Fruit fly (Drosophila melanogaster) whole organism, embryonic: ENCODE measurements around the gene zye.

Experiments used
- Ada2b ChIP-seq: fragments of 200-800 bp; sonication (Bioruptor generic); IDR thresholded peaks from 2 replicates; pipeline ENCODE4 v1.3.6; 2022; ENCODE audit warnings: missing biosample characterization, missing genetic modification characterization
- BtbVII ChIP-seq: fragments of 200-800 bp; sonication (Bioruptor generic); optimal IDR thresholded peaks from 3 replicates; lab custom pipeline; 2017; ENCODE audit warnings: missing biosample characterization, mild to moderate bottlenecking, missing genetic modification characterization
- CG1024 ChIP-seq: fragments of 200-800 bp; sonication (Bioruptor generic); IDR thresholded peaks from 2 replicates; pipeline ENCODE4 v1.3.6; 2022; ENCODE audit warnings: missing biosample characterization, missing genetic modification characterization
- CG10462 ChIP-seq: fragments of 200-800 bp; sonication (Bioruptor generic); optimal IDR thresholded peaks from 2 replicates; lab custom pipeline; 2016; ENCODE audit warnings: missing biosample characterization, missing genetic modification characterization
- CG12219 ChIP-seq: fragments of 200-800 bp; sonication (Bioruptor generic); optimal IDR thresholded peaks from 3 replicates; lab custom pipeline; 2018; ENCODE audit warnings: missing biosample characterization, mild to moderate bottlenecking, missing genetic modification characterization
- CG12744 ChIP-seq: fragments of 200-800 bp; sonication (Bioruptor generic); optimal IDR thresholded peaks from 2 replicates; lab custom pipeline; 2016; ENCODE audit warnings: missing biosample characterization, missing genetic modification characterization
- CG13123 ChIP-seq: fragments of 200-800 bp; sonication (Bioruptor generic); optimal IDR thresholded peaks from 2 replicates; lab custom pipeline; 2016; ENCODE audit warnings: missing biosample characterization, missing genetic modification characterization
- CG13296 ChIP-seq: fragments of 200-800 bp; sonication (Bioruptor generic); optimal IDR thresholded peaks from 3 replicates; lab custom pipeline; 2018; ENCODE audit warnings: missing biosample characterization, mild to moderate bottlenecking, missing genetic modification characterization
- CG13624 ChIP-seq: fragments of 200-800 bp; sonication (Bioruptor generic); optimal IDR thresholded peaks from 2 replicates; lab custom pipeline; 2016; ENCODE audit warnings: missing biosample characterization, missing genetic modification characterization
- CG13775 ChIP-seq: fragments of 200-800 bp; sonication (Bioruptor generic); optimal IDR thresholded peaks from 3 replicates; lab custom pipeline; 2017; ENCODE audit warnings: missing biosample characterization, mild to moderate bottlenecking, missing genetic modification characterization
- CG14441 ChIP-seq: fragments of 200-800 bp; sonication (Bioruptor generic); IDR thresholded peaks from 2 replicates; pipeline ENCODE4 v1.3.6; 2022; ENCODE audit warnings: missing biosample characterization, missing genetic modification characterization
- CG17385 ChIP-seq: fragments of 200-800 bp; sonication (Bioruptor generic); optimal IDR thresholded peaks from 3 replicates; lab custom pipeline; 2018; ENCODE audit warnings: missing biosample characterization, mild to moderate bottlenecking, missing genetic modification characterization
- CG1792 ChIP-seq: fragments of 200-800 bp; sonication (Bioruptor generic); optimal IDR thresholded peaks from 2 replicates; lab custom pipeline; 2016; ENCODE audit warnings: missing biosample characterization, missing genetic modification characterization
- CG18011 ChIP-seq: fragments of 200-800 bp; sonication (Bioruptor generic); optimal IDR thresholded peaks from 2 replicates; lab custom pipeline; 2017; ENCODE audit warnings: missing biosample characterization, missing genetic modification characterization, mild to moderate bottlenecking, moderate library complexity, missing genotype
- CG2712 ChIP-seq: fragments of 200-800 bp; optimal IDR thresholded peaks from 3 replicates; lab custom pipeline; 2019; ENCODE audit warnings: missing biosample characterization, mild to moderate bottlenecking, missing genetic modification characterization, moderate library complexity
- CG32532 ChIP-seq: fragments of 200-800 bp; sonication (Bioruptor generic); IDR thresholded peaks from 2 replicates; pipeline ENCODE4 v1.3.6; 2022; ENCODE audit warnings: missing biosample characterization, missing genetic modification characterization
- CG5180 ChIP-seq: fragments of 200-800 bp; sonication (Bioruptor generic); optimal IDR thresholded peaks from 3 replicates; lab custom pipeline; 2017; ENCODE audit warnings: missing biosample characterization, missing genetic modification characterization, mild to moderate bottlenecking, moderate library complexity, missing genetic modification reagents
- CG6654 ChIP-seq: fragments of 200-800 bp; sonication (Bioruptor generic); optimal IDR thresholded peaks from 2 replicates; lab custom pipeline; 2017; ENCODE audit warnings: missing biosample characterization, mild to moderate bottlenecking, missing genetic modification characterization
- CG8281 ChIP-seq: fragments of 200-800 bp; sonication (Bioruptor generic); optimal IDR thresholded peaks from 2 replicates; lab custom pipeline; 2018; ENCODE audit warnings: missing biosample characterization, mild to moderate bottlenecking, missing genetic modification characterization, moderate library complexity
- CG8290 ChIP-seq, 3 experiments: fragments of 200-800 bp; sonication (Bioruptor generic); optimal IDR thresholded peaks; 2 replicates each; lab custom pipeline; 2016 to 2019; ENCODE audit warnings: missing biosample characterization in 3 of 3, missing genetic modification characterization in 3 of 3, mild to moderate bottlenecking in 2 of 3, moderate library complexity in 1 of 3
- CG9932 ChIP-seq: fragments of 200-800 bp; sonication (Bioruptor generic); IDR thresholded peaks from 2 replicates; pipeline ENCODE4 v1.3.6; 2022; ENCODE audit warnings: missing biosample characterization, missing genetic modification characterization
- D ChIP-seq, 2 experiments: fragments of 200-800 bp in 1 of 2; fragments of >200 bp in 1 of 2; sonication (Bioruptor generic) in 1 of 2; optimal IDR thresholded peaks; 2 replicates in 1 of 2; 3 replicates in 1 of 2; lab custom pipeline; 2017; ENCODE audit warnings: mild to moderate bottlenecking in 1 of 2, missing biosample characterization in 1 of 2, missing genetic modification characterization in 1 of 2, missing genetic modification reagents in 1 of 2
- Deaf1 ChIP-seq: fragments of 200-800 bp; optimal IDR thresholded peaks from 3 replicates; lab custom pipeline; 2019; ENCODE audit warnings: missing biosample characterization, mild to moderate bottlenecking, missing genetic modification characterization, moderate library complexity
- Hey ChIP-seq: fragments of 200-800 bp; sonication (Bioruptor generic); optimal IDR thresholded peaks from 3 replicates; lab custom pipeline; 2018; ENCODE audit warnings: missing biosample characterization, mild to moderate bottlenecking, missing genetic modification characterization
- HmgZ ChIP-seq: fragments of 200-800 bp; sonication (Bioruptor generic); optimal IDR thresholded peaks from 2 replicates; lab custom pipeline; 2018; ENCODE audit warnings: missing biosample characterization, mild to moderate bottlenecking, missing genetic modification characterization
- Med ChIP-seq: fragments of 200-800 bp; sonication (Bioruptor generic); peaks from one replicate; lab custom pipeline; 2016; ENCODE audit warnings: missing biosample characterization, missing genetic modification characterization, mild to moderate bottlenecking, inconsistent platforms, moderate library complexity
- Oaz ChIP-seq: fragments of 200-800 bp; sonication (Bioruptor generic); IDR thresholded peaks from 2 replicates; pipeline ENCODE4 v1.3.6; 2022; ENCODE audit warnings: missing biosample characterization, missing genetic modification characterization
- Stat92E ChIP-seq, 3 experiments: fragments of >200 bp in 2 of 3; fragments of 200-800 bp in 1 of 3; sonication (Bioruptor generic) in 1 of 3; optimal IDR thresholded peaks; 2 replicates each; lab custom pipeline; 2017 to 2019; ENCODE audit warnings: missing biosample characterization in 3 of 3, missing genetic modification characterization in 3 of 3, mild to moderate bottlenecking in 1 of 3, moderate library complexity in 1 of 3
- Taf1 ChIP-seq: fragments of 200-800 bp; sonication (Bioruptor generic); IDR thresholded peaks from 2 replicates; pipeline ENCODE4 v1.3.6; 2022; ENCODE audit warnings: missing biosample characterization, missing genetic modification characterization
- bsh ChIP-seq, 2 experiments: fragments of 200-800 bp; sonication (Bioruptor generic); optimal IDR thresholded peaks; 2 replicates each; lab custom pipeline; 2017 to 2018; ENCODE audit warnings: mild to moderate bottlenecking in 2 of 2, missing biosample characterization in 2 of 2, missing genetic modification characterization in 2 of 2, moderate library complexity in 1 of 2
- ci ChIP-seq: fragments of 200-800 bp; sonication (Bioruptor generic); IDR thresholded peaks from 3 replicates; pipeline ENCODE4 v1.3.6; 2022; ENCODE audit warnings: missing biosample characterization, missing genetic modification characterization
- crc ChIP-seq: fragments of 200-800 bp; sonication (Bioruptor generic); optimal IDR thresholded peaks from 2 replicates; lab custom pipeline; 2016; ENCODE audit warnings: missing biosample characterization, missing genetic modification characterization
- dati ChIP-seq: fragments of 200-800 bp; sonication (Bioruptor generic); IDR thresholded peaks from 2 replicates; pipeline ENCODE4 v1.3.6; 2022; ENCODE audit warnings: missing biosample characterization, missing genetic modification characterization
- emc ChIP-seq: fragments of 200-800 bp; sonication (Bioruptor generic); optimal IDR thresholded peaks from 2 replicates; lab custom pipeline; 2016; ENCODE audit warnings: missing biosample characterization, missing genetic modification characterization
- en ChIP-seq: fragments of 200-800 bp; sonication (Bioruptor generic); optimal IDR thresholded peaks from 2 replicates; lab custom pipeline; 2016; ENCODE audit warnings: missing biosample characterization, missing genetic modification characterization
- eyg ChIP-seq: fragments of 200-800 bp; sonication (Bioruptor generic); optimal IDR thresholded peaks from 3 replicates; lab custom pipeline; 2016; ENCODE audit warnings: missing biosample characterization, missing genetic modification characterization
- insv ChIP-seq, 2 experiments: fragments of 200-800 bp; sonication (Bioruptor generic); optimal IDR thresholded peaks; 3 replicates each; lab custom pipeline; 2016 to 2018; ENCODE audit warnings: missing biosample characterization in 2 of 2, missing genetic modification characterization in 2 of 2
- jumu ChIP-seq: fragments of 200-800 bp; sonication (Bioruptor generic); optimal IDR thresholded peaks from 3 replicates; lab custom pipeline; 2016; ENCODE audit warnings: missing biosample characterization, missing genetic modification characterization
- lmd ChIP-seq: fragments of 200-800 bp; sonication (Bioruptor generic); IDR thresholded peaks from 2 replicates; pipeline ENCODE4 v1.3.6; 2022; ENCODE audit warnings: missing biosample characterization, missing genetic modification characterization
- luna ChIP-seq: fragments of 200-800 bp; sonication (Bioruptor generic); optimal IDR thresholded peaks from 2 replicates; lab custom pipeline; 2016; ENCODE audit warnings: missing biosample characterization, missing genetic modification characterization
- nmo ChIP-seq: fragments of 200-800 bp; sonication (Bioruptor generic); optimal IDR thresholded peaks from 2 replicates; lab custom pipeline; 2018; ENCODE audit warnings: missing biosample characterization, mild to moderate bottlenecking, missing genetic modification characterization, moderate library complexity
- sc ChIP-seq, 3 experiments: fragments of >200 bp in 2 of 3; fragments of 200-800 bp in 1 of 3; sonication (Bioruptor generic) in 1 of 3; optimal IDR thresholded peaks; 2 replicates in 2 of 3; 3 replicates in 1 of 3; lab custom pipeline; 2017; ENCODE audit warnings: mild to moderate bottlenecking in 1 of 3, missing biosample characterization in 1 of 3, missing genetic modification characterization in 1 of 3, missing genetic modification reagents in 1 of 3
- shn ChIP-seq: fragments of 200-800 bp; sonication (Bioruptor generic); optimal IDR thresholded peaks from 3 replicates; lab custom pipeline; 2016; ENCODE audit warnings: missing biosample characterization, missing genetic modification characterization
- sna ChIP-seq: fragments of 200-800 bp; sonication (Bioruptor generic); IDR thresholded peaks from 2 replicates; pipeline ENCODE4 v1.3.6; 2022; ENCODE audit warnings: missing biosample characterization, missing genetic modification characterization; ENCODE audit not compliant: partially characterized antibody
- stc ChIP-seq: fragments of 200-800 bp; sonication (Bioruptor generic); IDR thresholded peaks from 2 replicates; pipeline ENCODE4 v1.3.6; 2022; ENCODE audit warnings: missing biosample characterization, missing genetic modification characterization
- tgo ChIP-seq: fragments of 200-800 bp; sonication (Bioruptor generic); IDR thresholded peaks from 3 replicates; pipeline ENCODE4 v1.3.6; 2022; ENCODE audit warnings: missing biosample characterization, missing genetic modification characterization
- tio ChIP-seq: fragments of 200-800 bp; sonication (Bioruptor generic); optimal IDR thresholded peaks from 2 replicates; lab custom pipeline; 2017; ENCODE audit warnings: missing biosample characterization, missing genetic modification characterization, inconsistent platforms
- ttk ChIP-seq: fragments of 200-800 bp; sonication (Bioruptor generic); IDR thresholded peaks from 2 replicates; pipeline ENCODE4 v2.1.2; 2022; ENCODE audit warnings: missing biosample characterization, missing genetic modification characterization
- usp ChIP-seq: fragments of >200 bp; optimal IDR thresholded peaks from 2 replicates; lab custom pipeline; 2017; ENCODE audit warnings: missing biosample characterization, missing genetic modification characterization

zye gene

dm6 chr3L:20388983-20389382 lies 24.4 kb upstream of the zye start (continued):
- 0 out of 2 replicates have a peak, but pooled peaks have one; percentile 30 for TF ChIP-seq Ada2b (GFP tag; lab: Robert Waterston, UW)
- TF ChIP-seq Oaz (GFP tag; lab: Robert Waterston, UW): no peak
- no peak for TF ChIP-seq luna (GFP tag; lab: Kevin White, UChicago)
- peak; percentile 42 for TF ChIP-seq CG13296 (GFP tag; lab: Kevin White, UChicago)
- peak; percentile 32 for TF ChIP-seq shn (GFP tag; lab: Kevin White, UChicago)
- peak; percentile 34 for TF ChIP-seq CG12219 (GFP tag; lab: Kevin White, UChicago)
- TF ChIP-seq sc (optimal IDR thresholded peaks at IDR 0.05; lab: Kevin White, UChicago): no peak
- no peak for TF ChIP-seq sc (GFP tag; optimal IDR thresholded peaks at IDR 0.05; lab: Kevin White, UChicago)
- peak; percentile 13 for TF ChIP-seq CG17385
- no peak for TF ChIP-seq insv (GFP tag; optimal IDR thresholded peaks at IDR 0.05; lab: Kevin White, UChicago)
- TF ChIP-seq CG13775: no peak
- TF ChIP-seq Hey (tag; lab: Kevin White, UChicago): peak; percentile 21
- no peak for TF ChIP-seq CG8290 (GFP tag; optimal IDR thresholded peaks at IDR 0.05; lab: Kevin White, UChicago)
- TF ChIP-seq CG8290 (tag; optimal IDR thresholded peaks at IDR 0.05; lab: Kevin White, UChicago): peak in 1 of 2 experiments; percentile 85
- TF ChIP-seq dati (GFP tag; lab: Robert Waterston, UW): no peak
- TF ChIP-seq CG14441 (GFP tag; lab: Robert Waterston, UW): peak; percentile 60; the same call in 1 of the 2 replicates
- peak; percentile 55; the same call in 1 of the 2 replicates for TF ChIP-seq CG32532
- peak; percentile 51; the same call in 1 of the 3 replicates for TF ChIP-seq tgo (GFP tag; lab: Robert Waterston, UW)
- TF ChIP-seq D (optimal IDR thresholded peaks at IDR 0.05; lab: Kevin White, UChicago): no peak
- TF ChIP-seq D (GFP tag; optimal IDR thresholded peaks at IDR 0.05; lab: Kevin White, UChicago): no peak
- no peak for TF ChIP-seq stc (GFP tag; lab: Robert Waterston, UW)
- TF ChIP-seq Taf1 (GFP tag; lab: Robert Waterston, UW): no peak
- TF ChIP-seq eyg: no peak
- no peak for TF ChIP-seq sna (GFP tag; lab: Robert Waterston, UW)
- no peak for TF ChIP-seq crc
- TF ChIP-seq CG13123 (GFP tag; lab: Kevin White, UChicago): no peak
- peak; percentile 92 for TF ChIP-seq Med (GFP tag; lab: Kevin White, UChicago)
- TF ChIP-seq en (GFP tag; lab: Kevin White, UChicago): no peak
- no peak for TF ChIP-seq CG8281 (tag; lab: Kevin White, UChicago)
- TF ChIP-seq CG6654 (GFP tag; lab: Kevin White, UChicago): no peak
- TF ChIP-seq HmgZ (tag; lab: Kevin White, UChicago): peak; percentile 42
- no peak for TF ChIP-seq CG18011 (GFP tag; lab: Kevin White, UChicago)
- peak; percentile 0 for TF ChIP-seq nmo (GFP tag; lab: Kevin White, UChicago)
- TF ChIP-seq ci (GFP tag; lab: Robert Waterston, UW): peak; percentile 27; the same call in 1 of the 3 replicates
- peak; percentile 16 for TF ChIP-seq jumu (GFP tag; lab: Kevin White, UChicago)
- TF ChIP-seq CG2712 (tag; lab: Kevin White, UChicago): peak; percentile 12
- peak; percentile 15; the same call in 1 of the 2 replicates for TF ChIP-seq lmd (GFP tag; lab: Robert Waterston, UW)
- no peak for TF ChIP-seq emc (GFP tag; lab: Kevin White, UChicago)
- TF ChIP-seq Stat92E (GFP tag; optimal IDR thresholded peaks at IDR 0.05; lab: Kevin White, UChicago): no peak
- TF ChIP-seq CG5180 (GFP tag; lab: Kevin White, UChicago): no peak
- peak; percentile 37 for TF ChIP-seq BtbVII
- no peak for TF ChIP-seq usp (GFP tag; lab: Kevin White, UChicago)
- TF ChIP-seq bsh (GFP tag; optimal IDR thresholded peaks at IDR 0.05; lab: Kevin White, UChicago): peak in 1 of 2 experiments; percentile 0
- peak; percentile 37 for TF ChIP-seq CG12744 (GFP tag; lab: Kevin White, UChicago)
- TF ChIP-seq Deaf1 (tag; lab: Kevin White, UChicago): peak; percentile 17
- peak; percentile 3; the same call in 1 of the 2 replicates for TF ChIP-seq CG1024 (GFP tag; lab: Robert Waterston, UW)
- peak; percentile 58 for TF ChIP-seq CG9932 (GFP tag; lab: Robert Waterston, UW)
- no peak for TF ChIP-seq tio (GFP tag; lab: Kevin White, UChicago)
- no peak for TF ChIP-seq CG1792
- TF ChIP-seq CG10462 (GFP tag; lab: Kevin White, UChicago): no peak
- TF ChIP-seq CG13624 (GFP tag; lab: Kevin White, UChicago): peak; percentile 20
- TF ChIP-seq ttk (GFP tag; lab: Robert Waterston, UW): 0 out of 2 replicates have a peak, but pooled peaks have one; percentile 16
